Worm (Caenorhabditis elegans) whole organism, L4 larva: Measurements from ENCODE around the gene frpr-6.
A peak's percentile ranks its signal among the peaks of the same experiment; 100 is the strongest.

Experiments used
- D1046.2 ChIP-seq: fragments of 200-800 bp; sonication (Bioruptor generic); IDR thresholded peaks from 2 replicates; pipeline ENCODE4 v1.3.6; 2022; ENCODE audit warnings: missing genetic modification characterization, missing compliant biosample characterization
- F37D6.2 ChIP-seq: sonication (generic microtip); optimal IDR thresholded peaks from 2 replicates; lab custom pipeline; 2016; ENCODE audit warnings: mild to moderate bottlenecking, missing genetic modification characterization, missing compliant biosample characterization
- R02D3.7 ChIP-seq: fragments of 150-350 bp; sonication (generic microtip); optimal IDR thresholded peaks from 3 replicates; lab custom pipeline; 2014; ENCODE audit warnings: missing biosample characterization, missing genetic modification characterization
- T20F7.1 ChIP-seq: fragments of 200-800 bp; sonication (Bioruptor generic); optimal IDR thresholded peaks from 2 replicates; lab custom pipeline; 2018; ENCODE audit warnings: mild to moderate bottlenecking, missing genetic modification characterization, missing compliant biosample characterization
- Y75B8A.6 ChIP-seq: fragments of 200-800 bp; sonication (Bioruptor generic); IDR thresholded peaks from 2 replicates; pipeline ENCODE4 v1.3.6; 2022; ENCODE audit warnings: missing genetic modification reagents, missing genetic modification characterization, missing compliant biosample characterization
- ZK337.2 ChIP-seq: fragments of 200-800 bp; sonication (Bioruptor generic); IDR thresholded peaks from 2 replicates; pipeline ENCODE4 v1.3.6; 2022; ENCODE audit warnings: missing genetic modification reagents, missing genetic modification characterization, missing compliant biosample characterization
- ZK546.5 ChIP-seq, 2 experiments: sonication (generic microtip); optimal IDR thresholded peaks; 2 replicates each; lab custom pipeline; 2017; ENCODE audit warnings: missing biosample characterization in 2 of 2, missing genetic modification characterization in 2 of 2
- ama-1 ChIP-seq: fragments of 150-350 bp; optimal IDR thresholded peaks from 2 replicates; lab custom pipeline; 2014; ENCODE audit warnings: inconsistent platforms, mixed read lengths
- arid-1 ChIP-seq: fragments of 200-800 bp; sonication (Bioruptor generic); conservative IDR thresholded peaks from 2 replicates; pipeline ENCODE4 v1.3.6; 2022; ENCODE audit warnings: missing genetic modification reagents, missing genetic modification characterization, missing compliant biosample characterization
- attf-4 ChIP-seq: sonication (generic microtip); optimal IDR thresholded peaks from 3 replicates; lab custom pipeline; 2017; ENCODE audit warnings: missing biosample characterization, missing genetic modification characterization
- cey-2 ChIP-seq: sonication (generic microtip); optimal IDR thresholded peaks from 3 replicates; lab custom pipeline; 2017; ENCODE audit warnings: missing genetic modification characterization, mild to moderate bottlenecking, missing compliant biosample characterization, antibody characterized with exemption, borderline replicate concordance; ENCODE audit not compliant: insufficient read depth
- daf-16 ChIP-seq, 3 experiments: sonication (generic microtip); optimal IDR thresholded peaks; 2 replicates each; lab custom pipeline; 2016 to 2017; ENCODE audit warnings: missing genetic modification characterization in 3 of 3, missing genetic modification reagents in 3 of 3, mild to moderate bottlenecking in 2 of 3, missing compliant biosample characterization in 2 of 3, missing biosample characterization in 1 of 3, moderate library complexity in 1 of 3
- daf-19 ChIP-seq: fragments of 200-800 bp; sonication (Bioruptor generic); conservative IDR thresholded peaks from 2 replicates; pipeline ENCODE4 v1.3.6; 2022; ENCODE audit warnings: missing genetic modification characterization, missing compliant biosample characterization
- dpl-1 ChIP-seq: fragments of 150-350 bp; optimal IDR thresholded peaks from 2 replicates; lab custom pipeline; 2014; ENCODE audit warnings: missing biosample characterization, missing genetic modification reagents, missing genetic modification characterization
- dve-1 ChIP-seq: sonication (generic microtip); optimal IDR thresholded peaks from 2 replicates; lab custom pipeline; 2017; ENCODE audit warnings: antibody characterized with exemption, mild to moderate bottlenecking, missing genetic modification characterization, missing compliant biosample characterization; ENCODE audit not compliant: insufficient read depth
- egl-27 ChIP-seq: sonication (generic microtip); optimal IDR thresholded peaks from 3 replicates; lab custom pipeline; 2017; ENCODE audit warnings: missing biosample characterization, missing genetic modification reagents, missing genetic modification characterization
- fos-1 ChIP-seq: fragments of 150-350 bp; optimal IDR thresholded peaks from 2 replicates; lab custom pipeline; 2014; ENCODE audit warnings: missing biosample characterization, missing genetic modification characterization
- hif-1 ChIP-seq, 2 experiments: sonication (generic microtip); optimal IDR thresholded peaks; 2 replicates each; lab custom pipeline; 2016 to 2017; ENCODE audit warnings: missing compliant biosample characterization in 2 of 2, missing genetic modification characterization in 2 of 2, missing genetic modification reagents in 2 of 2, missing genotype in 2 of 2, mild to moderate bottlenecking in 1 of 2
- hlh-11 ChIP-seq: fragments of 200-800 bp; sonication (Bioruptor generic); optimal IDR thresholded peaks from 2 replicates; lab custom pipeline; 2018; ENCODE audit warnings: mild to moderate bottlenecking, missing genetic modification characterization, missing compliant biosample characterization
- jun-1 ChIP-seq: fragments of 150-350 bp; optimal IDR thresholded peaks from 2 replicates; lab custom pipeline; 2014; ENCODE audit warnings: missing biosample characterization, missing genetic modification reagents, missing genetic modification characterization
- lin-13 ChIP-seq: fragments of 150-350 bp; optimal IDR thresholded peaks from 2 replicates; lab custom pipeline; 2014; ENCODE audit warnings: missing biosample characterization, missing genetic modification reagents, missing genetic modification characterization
- lin-39 ChIP-seq: fragments of 150-350 bp; optimal IDR thresholded peaks from 2 replicates; lab custom pipeline; 2014; ENCODE audit warnings: missing biosample characterization, missing genetic modification reagents, missing genetic modification characterization
- nhr-111 ChIP-seq: fragments of 200-800 bp; sonication (Bioruptor generic); optimal IDR thresholded peaks from 2 replicates; lab custom pipeline; 2018; ENCODE audit warnings: mild to moderate bottlenecking, missing genetic modification characterization, missing compliant biosample characterization
- nhr-28 ChIP-seq: fragments of 150-350 bp; optimal IDR thresholded peaks from 2 replicates; lab custom pipeline; 2014; ENCODE audit warnings: missing biosample characterization, missing genetic modification characterization
- php-3 ChIP-seq: fragments of 200-800 bp; sonication (Bioruptor generic); IDR thresholded peaks from 2 replicates; pipeline ENCODE4 v1.3.6; 2022; ENCODE audit warnings: missing genetic modification reagents, missing genetic modification characterization, missing compliant biosample characterization
- sdz-12 ChIP-seq: fragments of 200-800 bp; sonication (Bioruptor generic); optimal IDR thresholded peaks from 2 replicates; lab custom pipeline; 2018; ENCODE audit warnings: mild to moderate bottlenecking, missing genetic modification characterization, missing compliant biosample characterization
- spr-1 ChIP-seq: sonication (generic microtip); optimal IDR thresholded peaks from 2 replicates; lab custom pipeline; 2016; ENCODE audit warnings: mild to moderate bottlenecking, missing genetic modification characterization, missing compliant biosample characterization
- tag-97 ChIP-seq: fragments of 200-800 bp; sonication (Bioruptor generic); IDR thresholded peaks from 2 replicates; pipeline ENCODE4 v1.3.6; 2022; ENCODE audit warnings: missing genetic modification characterization, missing compliant biosample characterization
- unc-62 ChIP-seq, 3 experiments: fragments of 150-350 bp in 1 of 3; sonication (generic microtip); optimal IDR thresholded peaks in 2 of 3; peaks in 1 of 3; 1 replicate in 1 of 3; 2 replicates in 2 of 3; lab custom pipeline; 2014 to 2017; ENCODE audit warnings: missing biosample characterization in 3 of 3, missing genetic modification characterization in 3 of 3, missing genetic modification reagents in 3 of 3, missing genotype in 1 of 3
- vab-7 ChIP-seq: fragments of 200-800 bp; sonication (Bioruptor generic); IDR thresholded peaks from 2 replicates; pipeline ENCODE4 v1.3.6; 2022; ENCODE audit warnings: missing genetic modification reagents, missing genetic modification characterization, missing compliant biosample characterization
- ztf-11 ChIP-seq: fragments of 150-350 bp; optimal IDR thresholded peaks from 2 replicates; lab custom pipeline; 2014; ENCODE audit warnings: missing biosample characterization, missing genetic modification characterization

Gene frpr-6

ce11 chrV:9143896-9144295, 42.9 kb upstream of the frpr-6 start:
- no peak for TF ChIP-seq F37D6.2 (tag; lab: Kevin White, UChicago)
- peak; percentile 23 for TF ChIP-seq nhr-28 (tag; lab: Kevin White, UChicago)

- TF ChIP-seq php-3, result no peak
- TF ChIP-seq egl-27 (tag; lab: Kevin White, UChicago), result no peak
- no peak for TF ChIP-seq dve-1 (tag; lab: Kevin White, UChicago)
- no peak for TF ChIP-seq daf-16 (GFP tag; optimal IDR thresholded peaks at IDR 0.05; lab: Kevin White, UChicago)
- TF ChIP-seq daf-16 (tag; optimal IDR thresholded peaks at IDR 0.05; lab: Kevin White, UChicago), result no peak
- TF ChIP-seq ZK337.2 (GFP tag; lab: Robert Waterston, UW), result no peak
- no peak for TF ChIP-seq hlh-11 (tag; lab: Kevin White, UChicago)
- no peak for TF ChIP-seq arid-1 (GFP tag; lab: Robert Waterston, UW)
- TF ChIP-seq, all 104 proteins: peak for 0
These were observed 40.3 kb upstream of the frpr-6 start, which contains the start of gene pitr-3 for ce11 chrV:9141297-9141696. TSS of gene pitr-3 (minus strand) at chrV:9141397.

- TF ChIP-seq fos-1 (tag; lab: Kevin White, UChicago) (no peak), R02D3.7 (no peak), cey-2 (tag; lab: Kevin White, UChicago) (no peak), attf-4 (tag; lab: Kevin White, UChicago) (no peak), php-3 (no peak), jun-1 (no peak), spr-1 (no peak)
These were observed 36.7 kb upstream of the frpr-6 start, which contains the start of gene pitr-2 for ce11 chrV:9137618-9138017. TSS of gene pitr-2 (minus strand) at chrV:9137718.

ce11 chrV:9133950-9134349, 33.0 kb upstream of the frpr-6 start, which contains the start of gene B0222.1:
TSS of gene B0222.1 (plus strand) at chrV:9134255.
- no peak for TF ChIP-seq ZK337.2 (GFP tag; lab: Robert Waterston, UW)
- TF ChIP-seq unc-62 (GFP tag; optimal IDR thresholded peaks at IDR 0.05 in 1 of 2; lab: Kevin White, UChicago), result peak in 1 of 2 experiments; percentile 53
- TF ChIP-seq unc-62 (tag; optimal IDR thresholded peaks at IDR 0.05; lab: Kevin White, UChicago), result no peak
- TF ChIP-seq, all 104 proteins: peak for 1

DNA sequence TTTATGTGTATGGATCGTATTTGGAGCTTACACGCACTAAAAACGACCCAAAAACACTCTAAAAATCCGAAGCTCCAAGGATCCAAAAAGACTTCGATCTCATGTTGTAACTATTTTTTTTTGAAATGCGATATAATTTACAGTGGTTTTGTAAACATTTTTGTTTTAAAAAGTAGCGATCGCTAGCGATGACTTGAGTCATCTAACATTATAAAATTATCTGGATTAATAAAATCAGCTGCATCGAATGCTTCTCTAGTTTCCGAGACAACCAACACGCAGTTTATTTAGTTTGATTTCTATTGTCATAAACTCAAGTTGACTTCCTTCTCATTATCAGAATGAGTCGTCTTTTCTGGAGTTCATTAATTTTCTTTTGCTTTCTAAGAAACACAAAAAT, 31.1 kb upstream of the frpr-6 start, which contains the start of gene F21C10.1:
F21C10.1 (plus strand) TSS at position 301 of the 400 bp plus-strand sequence.
- TF ChIP-seq vab-7, result no peak
- no peak for TF ChIP-seq lin-39 (tag; lab: Kevin White, UChicago)
- TF ChIP-seq daf-19, result no peak
- TF ChIP-seq tag-97 (GFP tag; lab: Robert Waterston, UW), result no peak
- TF ChIP-seq T20F7.1 (GFP tag; lab: Kevin White, UChicago), result no peak
- no peak for TF ChIP-seq sdz-12 (GFP tag; lab: Kevin White, UChicago)
- no peak for TF ChIP-seq Y75B8A.6 (GFP tag; lab: Robert Waterston, UW)
- no peak for TF ChIP-seq php-3
- TF ChIP-seq hif-1 (tag; optimal IDR thresholded peaks at IDR 0.05; lab: Kevin White, UChicago), result no peak
- no peak for TF ChIP-seq D1046.2

ce11 chrV:9130766-9131165, 29.8 kb upstream of the frpr-6 start, which contains the start of gene F21C10.19:
TSS of gene F21C10.19 (plus strand) at chrV:9131066.
- TF ChIP-seq lin-13 (no peak), nhr-111 (no peak), ama-1 (no peak), dpl-1 (GFP tag; lab: Kevin White, UChicago) (no peak), ztf-11 (no peak), ZK546.5 (tag; optimal IDR thresholded peaks at IDR 0.05; lab: Kevin White, UChicago) (no peak)
